Worm (Caenorhabditis elegans): Measurements from ENCODE around the gene sax-7.

DNA sequence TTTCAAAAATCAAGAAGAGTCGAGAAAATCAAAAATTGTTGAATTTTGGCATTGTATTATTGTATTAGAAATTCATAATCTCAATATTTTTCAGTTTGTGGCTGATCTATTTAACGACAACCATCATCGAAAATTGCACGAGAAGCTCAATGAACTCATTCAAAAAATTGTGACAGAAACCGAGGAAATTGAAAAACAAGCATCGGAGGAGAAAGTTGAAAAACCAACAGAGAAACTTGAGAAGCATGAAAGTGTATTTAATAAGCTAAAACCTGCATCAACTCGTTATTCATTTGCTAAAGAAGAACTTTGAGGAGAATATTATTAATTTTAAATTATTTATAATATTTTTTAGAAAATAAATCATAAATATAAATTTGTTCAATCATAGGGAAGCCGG, 64.4 kb downstream of the sax-7 start, which contains the start of gene ceph-41:
- TF ChIP-seq unc-130 (GFP tag; optimal IDR thresholded peaks at IDR 0.05) (no peak), Y5F2A.4 (GFP tag; optimal IDR thresholded peaks at IDR 0.05) (no peak), lsy-2 (tag; optimal IDR thresholded peaks at IDR 0.05) (no peak), ztf-11 (tag; optimal IDR thresholded peaks at IDR 0.05) (no peak), ama-1 (optimal IDR thresholded peaks at IDR 0.05) (no peak), egl-43 (GFP tag; IDR thresholded peaks at IDR 0.05) (no peak), snpc-4 (tag; optimal IDR thresholded peaks at IDR 0.05) (no peak), T26A8.4 (GFP tag; IDR thresholded peaks at IDR 0.05) (no peak), dve-1 (tag; optimal IDR thresholded peaks at IDR 0.05; ENCODE audit: insufficient read depth) (no peak), skn-1 (tag; optimal IDR thresholded peaks at IDR 0.05) (no peak), Y75B8A.6 (GFP tag; IDR thresholded peaks at IDR 0.05) (no peak)
